Worm (Caenorhabditis elegans): ENCODE data around the gene K05F1.9.

DNA sequence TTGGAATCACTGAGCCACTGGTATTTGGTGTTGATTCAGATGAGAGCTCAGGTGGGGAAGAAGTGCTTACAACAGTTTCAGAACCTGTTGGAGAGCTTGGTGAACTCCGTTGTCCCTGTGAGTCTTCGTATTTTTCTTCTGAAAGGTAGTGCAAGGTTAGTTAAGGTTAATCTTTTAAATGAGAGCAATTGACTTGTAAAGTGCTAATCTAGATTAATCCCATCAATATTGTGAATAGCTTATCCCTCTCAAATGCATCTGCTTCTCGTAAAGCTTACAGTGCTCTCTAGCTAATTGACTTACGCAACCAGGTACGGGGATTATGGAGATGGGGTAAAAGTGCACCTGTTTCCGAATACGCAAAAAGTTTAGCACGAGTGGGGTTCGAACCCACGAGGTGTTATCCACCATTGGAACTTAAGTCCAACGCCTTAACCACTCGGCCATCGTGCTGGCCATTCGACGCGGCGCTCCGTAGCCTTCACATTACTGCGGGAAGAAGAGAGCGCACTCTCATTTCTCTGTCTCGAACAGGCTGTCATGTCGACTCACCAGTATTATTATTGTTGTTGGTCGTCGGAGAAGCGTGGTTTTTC lies 28.3 kb downstream of the K05F1.9 start:
- peak; percentile 85 for TF ChIP-seq sptf-1 (tag; optimal IDR thresholded peaks at IDR 0.05)
- TF ChIP-seq ztf-11 (tag; optimal IDR thresholded peaks at IDR 0.05) = no peak
- TF ChIP-seq lin-13 (tag; optimal IDR thresholded peaks at IDR 0.05) = no peak
- no peak for TF ChIP-seq unc-62 (GFP tag; optimal IDR thresholded peaks at IDR 0.05)
- no peak for TF ChIP-seq pha-4 (tag; optimal IDR thresholded peaks at IDR 0.05)
- peak; percentile 7 for TF ChIP-seq hlh-1 (tag; optimal IDR thresholded peaks at IDR 0.05)
- no peak for TF ChIP-seq mep-1 (tag; optimal IDR thresholded peaks at IDR 0.05)
